Worm (Caenorhabditis elegans): ENCODE results near the gene C30G12.4.

The C30G12.4 gene

DNA sequence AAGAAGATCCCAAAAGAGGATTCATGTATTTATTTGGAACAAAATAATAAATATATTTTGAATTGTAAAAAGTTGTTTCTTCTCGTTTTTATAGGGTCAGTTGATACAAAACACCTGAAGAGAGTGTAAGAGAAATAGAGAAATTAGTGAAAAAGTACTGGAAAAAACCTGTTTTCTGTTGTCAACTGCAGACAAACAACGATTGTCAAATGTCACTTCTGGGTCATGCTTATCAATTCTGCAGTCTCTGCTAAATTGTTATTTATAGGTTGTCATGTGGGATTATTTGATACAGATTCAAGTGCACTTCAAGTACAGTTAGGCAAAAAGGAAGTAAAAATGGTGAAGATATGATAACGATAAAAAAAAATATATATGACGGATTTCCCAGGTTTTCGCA, 10.6 kb downstream of the C30G12.4 start:
- TF ChIP-seq nhr-129 (tag; optimal IDR thresholded peaks at IDR 0.05) (no peak), skn-1 (tag; optimal IDR thresholded peaks at IDR 0.05) (no peak), lin-11 (tag; optimal IDR thresholded peaks at IDR 0.05) (no peak), crh-2 (tag; optimal IDR thresholded peaks at IDR 0.05) (no peak), gmeb-1 (tag; optimal IDR thresholded peaks at IDR 0.05) (no peak), nhr-25 (tag; optimal IDR thresholded peaks at IDR 0.05) (peak; percentile 74), snpc-4 (tag; optimal IDR thresholded peaks at IDR 0.05) (no peak), elt-1 (tag; optimal IDR thresholded peaks at IDR 0.05) (no peak), F13H6.1 (tag; optimal IDR thresholded peaks at IDR 0.05) (no peak), ztf-11 (tag; optimal IDR thresholded peaks at IDR 0.05) (no peak), ztf-1 (GFP tag; conservative IDR thresholded peaks at IDR 0.05) (no peak), nhr-237 (tag; optimal IDR thresholded peaks at IDR 0.05) (no peak), sma-3 (GFP tag; optimal IDR thresholded peaks at IDR 0.05) (peak; percentile 62), unc-62 (GFP tag; optimal IDR thresholded peaks at IDR 0.05) (no peak), ama-1 (optimal IDR thresholded peaks at IDR 0.05) (no peak), lsy-2 (tag; optimal IDR thresholded peaks at IDR 0.05) (no peak), mab-5 (tag; optimal IDR thresholded peaks at IDR 0.05) (no peak), sem-4 (tag; optimal IDR thresholded peaks at IDR 0.05) (no peak), nhr-23 (tag; optimal IDR thresholded peaks at IDR 0.05) (no peak), ceh-82 (tag; optimal IDR thresholded peaks at IDR 0.05) (no peak), lin-13 (GFP tag; optimal IDR thresholded peaks at IDR 0.05) (no peak), nhr-21 (tag; optimal IDR thresholded peaks at IDR 0.05) (peak; percentile 68), dmd-4 (tag; optimal IDR thresholded peaks at IDR 0.05) (no peak), fos-1 (tag; optimal IDR thresholded peaks at IDR 0.05) (peak; percentile 17), nhr-6 (tag; optimal IDR thresholded peaks at IDR 0.05) (no peak), ceh-16 (tag; optimal IDR thresholded peaks at IDR 0.05) (no peak), nhr-77 (tag; optimal IDR thresholded peaks at IDR 0.05) (no peak), sma-9 (GFP tag; optimal IDR thresholded peaks at IDR 0.05) (peak; percentile 49), sma-9 (tag; optimal IDR thresholded peaks at IDR 0.05) (no peak), mbf-1 (tag; optimal IDR thresholded peaks at IDR 0.05) (no peak), R02D3.7 (tag; optimal IDR thresholded peaks at IDR 0.05) (no peak), egl-27 (tag; optimal IDR thresholded peaks at IDR 0.05) (peak; percentile 8), nhr-10 (tag; optimal IDR thresholded peaks at IDR 0.05) (no peak), C34F6.9 (tag; optimal IDR thresholded peaks at IDR 0.05) (no peak), mdl-1 (tag; optimal IDR thresholded peaks at IDR 0.05) (peak in 1 of 2 experiments; percentile 6), aly-2 (tag; optimal IDR thresholded peaks at IDR 0.05) (no peak), unc-55 (GFP tag; optimal IDR thresholded peaks at IDR 0.05) (no peak), zag-1 (tag; optimal IDR thresholded peaks at IDR 0.05) (no peak), nhr-12 (tag; optimal IDR thresholded peaks at IDR 0.05) (no peak), nhr-11 (tag; optimal IDR thresholded peaks at IDR 0.05) (no peak), peb-1 (tag; optimal IDR thresholded peaks at IDR 0.05) (no peak), alr-1 (tag; optimal IDR thresholded peaks at IDR 0.05) (no peak), Y55F3AM.14 (GFP tag; optimal IDR thresholded peaks at IDR 0.05) (no peak), ZK546.5 (tag; optimal IDR thresholded peaks at IDR 0.05) (no peak), ztf-4 (tag; optimal IDR thresholded peaks at IDR 0.05) (no peak), lin-39 (tag; optimal IDR thresholded peaks at IDR 0.05) (no peak), unc-39 (tag; optimal IDR thresholded peaks at IDR 0.05) (no peak), blmp-1 (tag; optimal IDR thresholded peaks at IDR 0.05; ENCODE audit: insufficient read depth) (peak; percentile 3), elt-3 (tag; optimal IDR thresholded peaks at IDR 0.05) (no peak)

DNA sequence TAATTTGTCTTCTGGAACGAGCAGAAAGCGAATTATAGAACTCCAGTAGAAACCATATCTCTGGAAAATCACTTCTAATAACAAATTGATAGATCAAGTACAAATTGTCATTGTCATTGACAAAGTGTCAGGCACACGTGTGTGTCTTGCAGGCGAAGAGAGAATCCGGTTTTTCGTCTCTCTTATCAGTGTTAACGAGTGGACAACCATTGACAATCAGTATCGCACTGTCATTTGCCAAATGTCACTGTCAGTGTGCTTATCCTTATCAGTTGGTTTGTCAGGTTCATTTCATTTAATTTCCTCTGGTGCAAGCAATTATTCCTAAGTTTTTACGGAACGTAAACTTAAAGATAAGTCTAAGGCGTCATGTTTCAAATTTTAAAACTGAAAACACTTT, 11.6 kb downstream of the C30G12.4 start:
- TF ChIP-seq crh-2 (tag; optimal IDR thresholded peaks at IDR 0.05) (peak; percentile 63), nhr-21 (tag; optimal IDR thresholded peaks at IDR 0.05) (peak; percentile 51), fos-1 (tag; optimal IDR thresholded peaks at IDR 0.05) (peak; percentile 80), C34F6.9 (tag; optimal IDR thresholded peaks at IDR 0.05) (no peak), sma-9 (GFP tag; optimal IDR thresholded peaks at IDR 0.05) (peak; percentile 57), sma-9 (tag; optimal IDR thresholded peaks at IDR 0.05) (no peak), zag-1 (tag; optimal IDR thresholded peaks at IDR 0.05) (no peak)

Measured in whole organism, L2 larva.